Worm (Caenorhabditis elegans) whole organism, L1 larva: ENCODE data around the gene ZC239.16.
"Not testable (repeated sequence)": the region's sequence is repeated elsewhere in the genome, so short reads cannot be mapped to it uniquely, and the experiment has no call there.

ENCODE experiments used
- Y116A8C.19 ChIP-seq: sonication (generic microtip); optimal IDR thresholded peaks from 2 replicates; lab custom pipeline; 2016; ENCODE audit warnings: missing compliant biosample characterization, missing genetic modification characterization, borderline replicate concordance
- dpl-1 ChIP-seq, 3 experiments: fragments of 150-350 bp in 2 of 3; sonication (generic microtip) in 1 of 3; optimal IDR thresholded peaks; 2 replicates each; lab custom pipeline; 2014 to 2017; ENCODE audit warnings: missing biosample characterization in 3 of 3, missing genetic modification characterization in 3 of 3, missing genetic modification reagents in 3 of 3
- elt-3 ChIP-seq, 6 experiments: fragments of 150-350 bp in 1 of 6; sonication (generic microtip); optimal IDR thresholded peaks; 2 replicates each; lab custom pipeline; 2017 to 2018; ENCODE audit warnings: missing biosample characterization in 6 of 6, missing genetic modification characterization in 6 of 6, inconsistent platforms in 1 of 6
- lin-39 ChIP-seq: fragments of 150-350 bp; optimal IDR thresholded peaks from 2 replicates; lab custom pipeline; 2014; ENCODE audit warnings: missing biosample characterization, missing genetic modification reagents, missing genetic modification characterization
- lir-3 ChIP-seq: sonication (generic microtip); optimal IDR thresholded peaks from 2 replicates; lab custom pipeline; 2016; ENCODE audit warnings: mild to moderate bottlenecking, missing genetic modification characterization, moderate library complexity, missing compliant biosample characterization; ENCODE audit not compliant: poor library complexity
- mef-2 ChIP-seq: fragments of 150-350 bp; optimal IDR thresholded peaks from 2 replicates; lab custom pipeline; 2014; ENCODE audit warnings: missing biosample characterization, missing genetic modification characterization
- nhr-28 ChIP-seq: fragments of 150-350 bp; optimal IDR thresholded peaks from 2 replicates; lab custom pipeline; 2014; ENCODE audit warnings: missing biosample characterization, missing genetic modification characterization
- skn-1 ChIP-seq: fragments of 150-350 bp; optimal IDR thresholded peaks from 2 replicates; lab custom pipeline; 2014; ENCODE audit warnings: missing biosample characterization, missing genetic modification characterization
- unc-130 ChIP-seq: fragments of 150-350 bp; optimal IDR thresholded peaks from 2 replicates; lab custom pipeline; 2017; ENCODE audit warnings: missing biosample characterization, missing genetic modification characterization, inconsistent platforms
- unc-62 ChIP-seq: fragments of 150-350 bp; optimal IDR thresholded peaks from 2 replicates; lab custom pipeline; 2014; ENCODE audit warnings: missing biosample characterization, missing genetic modification reagents, missing genetic modification characterization
- xbp-1 ChIP-seq: sonication (generic microtip); optimal IDR thresholded peaks from 2 replicates; lab custom pipeline; 2016; ENCODE audit warnings: missing genetic modification characterization, missing compliant biosample characterization
- ztf-4 ChIP-seq: fragments of 150-350 bp; optimal IDR thresholded peaks from 2 replicates; lab custom pipeline; 2014; ENCODE audit warnings: missing biosample characterization, missing genetic modification characterization

ce11 chrII:3191544-3191943, 33.6 kb downstream of the ZC239.16 start, which contains the start of gene Y27F2A.9:
- not testable (repeated sequence) for TF ChIP-seq nhr-28 (tag; lab: Kevin White, UChicago); xbp-1 (tag; lab: Kevin White, UChicago); lir-3; unc-130 (tag; lab: Kevin White, UChicago); mef-2 (tag; lab: Kevin White, UChicago); dpl-1 (GFP tag; optimal IDR thresholded peaks at IDR 0.05; lab: Kevin White, UChicago); unc-62 (GFP tag; lab: Kevin White, UChicago); Y116A8C.19 (tag; lab: Kevin White, UChicago); elt-3 (tag; optimal IDR thresholded peaks at IDR 0.05; lab: Kevin White, UChicago); lin-39; ztf-4 (tag; lab: Kevin White, UChicago); skn-1 (tag; lab: Kevin White, UChicago)
